Fruit fly (Drosophila melanogaster): ENCODE data around the gene CG5262.

DNA sequence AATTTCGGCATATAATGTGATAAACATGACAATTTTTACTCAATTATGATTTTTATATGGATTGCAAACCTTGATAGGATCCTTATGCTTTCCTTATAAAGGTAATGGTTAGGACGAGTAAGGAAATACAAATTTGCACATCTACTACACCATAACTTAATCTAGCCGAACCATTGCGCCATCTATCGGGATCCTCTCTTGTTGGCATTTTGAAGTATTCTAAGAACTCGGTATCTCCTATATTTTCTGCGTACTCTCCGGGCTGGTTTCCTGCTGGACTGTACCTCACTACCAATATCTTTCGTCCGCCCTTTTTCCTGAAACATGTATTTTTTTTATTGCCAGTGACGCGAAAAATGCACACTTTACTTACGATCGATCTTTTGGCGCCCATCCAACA is 34.4 kb upstream of the CG5262 start, which contains the start of gene atk:
- TF ChIP-seq CG12605 (GFP tag; IDR thresholded peaks at IDR 0.05): no peak
- no peak for TF ChIP-seq CG14655 (GFP tag; optimal IDR thresholded peaks at IDR 0.05)
- no peak for TF ChIP-seq Pif1A (GFP tag; optimal IDR thresholded peaks at IDR 0.05)
- TF ChIP-seq Snoo (tag; optimal IDR thresholded peaks at IDR 0.05): no peak
- TF ChIP-seq Pif1B (GFP tag; optimal IDR thresholded peaks at IDR 0.05): no peak
- no peak for TF ChIP-seq EcR (GFP tag; optimal IDR thresholded peaks at IDR 0.05)
- no peak for TF ChIP-seq CG15710 (tag; optimal IDR thresholded peaks at IDR 0.05)
- TF ChIP-seq D1 (tag; optimal IDR thresholded peaks at IDR 0.05): no peak
